Worm (Caenorhabditis elegans) whole organism, late embryonic: Measurements from ENCODE around the gene sup-37.

Experiments
- pag-3 ChIP-seq: sonication (generic microtip); optimal IDR thresholded peaks from 2 replicates; lab custom pipeline; 2016; ENCODE audit warnings: missing compliant biosample characterization, missing genetic modification characterization, borderline replicate concordance
- pqm-1 ChIP-seq: sonication (generic microtip); optimal IDR thresholded peaks from 2 replicates; lab custom pipeline; 2016; ENCODE audit warnings: missing genetic modification characterization, missing compliant biosample characterization
- tbx-2 ChIP-seq: sonication (generic microtip); optimal IDR thresholded peaks from 2 replicates; lab custom pipeline; 2016; ENCODE audit warnings: missing genetic modification characterization, missing compliant biosample characterization
- unc-86 ChIP-seq: sonication (generic microtip); optimal IDR thresholded peaks from 2 replicates; lab custom pipeline; 2016; ENCODE audit warnings: missing genetic modification characterization, missing compliant biosample characterization

DNA sequence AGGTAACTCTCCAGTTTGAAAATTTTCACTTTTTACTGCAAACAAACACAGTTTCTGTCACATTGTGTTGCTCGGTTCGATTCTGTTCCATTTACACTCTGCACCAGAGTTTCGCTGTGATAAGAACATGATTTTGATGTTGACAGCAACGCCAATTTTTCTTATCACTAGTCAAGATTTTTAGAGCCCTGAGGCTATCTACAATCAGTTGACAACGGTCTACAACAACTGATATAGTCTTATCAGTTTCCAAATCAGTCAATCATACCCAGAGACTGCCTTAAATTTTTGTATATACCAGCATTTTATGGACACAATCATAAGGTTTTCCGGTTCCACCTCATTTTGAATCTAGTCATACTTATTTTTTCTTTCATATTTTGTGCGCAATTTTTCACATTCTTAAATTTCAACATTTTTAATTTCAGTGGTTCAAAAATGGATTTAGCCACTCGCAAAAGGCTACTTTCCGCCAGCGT is 17.8 kb upstream of the sup-37 start, which contains the start of gene B0507.3:
- TF ChIP-seq unc-86 (no peak), tbx-2 (tag; lab: Kevin White, UChicago) (no peak), pag-3 (no peak), pqm-1 (peak; percentile 75)
